Fruit fly (Drosophila melanogaster) Kc167 (cell line): Measurements from ENCODE around the gene CG31145.

Experiments used
- Sin3A ChIP-seq: fragments of >200 bp; optimal IDR thresholded peaks from 2 replicates; lab custom pipeline; 2018; ENCODE audit warnings: missing external identifiers
- h ChIP-seq: fragments of >200 bp; optimal IDR thresholded peaks from 3 replicates; lab custom pipeline; 2018; ENCODE audit warnings: missing external identifiers
- insv ChIP-seq: fragments of >200 bp; optimal IDR thresholded peaks from 3 replicates; lab custom pipeline; 2018; ENCODE audit warnings: missing external identifiers
- psq ChIP-seq: fragments of >200 bp; optimal IDR thresholded peaks from 2 replicates; lab custom pipeline; 2017; ENCODE audit warnings: missing external identifiers
- ttk ChIP-seq: sonication (Bioruptor generic); optimal IDR thresholded peaks from 2 replicates; lab custom pipeline; 2017; ENCODE audit warnings: missing external identifiers

dm6 chr3R:23675646-23676045 lies 6.2 kb upstream of the CG31145 start:
- TF ChIP-seq insv (lab: Kevin White, UChicago) (no peak), psq (no peak), Sin3A (no peak), h (lab: Kevin White, UChicago) (no peak), ttk (lab: Kevin White, UChicago) (no peak)
